Worm (Caenorhabditis elegans): Measurements from ENCODE around the gene Y17G9B.2.

The Y17G9B.2 gene

ce11 chrIV:4810377-4810984 lies 46.5 kb downstream of the Y17G9B.2 start, which contains the start of gene eif-1.A:
TSS of gene eif-1.A (plus strand) at chrIV:4810934.
- no peak for TF ChIP-seq unc-62 (GFP tag; optimal IDR thresholded peaks at IDR 0.05)

ce11 chrIV:4811863-4812262 lies 47.9 kb downstream of the Y17G9B.2 start, which contains the start of gene srw-95:
TSS of gene srw-95 (plus strand) at chrIV:4812075.
- TF ChIP-seq unc-62 (GFP tag; optimal IDR thresholded peaks at IDR 0.05): no peak

- TF ChIP-seq unc-62 (GFP tag; optimal IDR thresholded peaks at IDR 0.05): no peak
Observed at ce11 chrIV:4814185-4814584, 50.2 kb downstream of the Y17G9B.2 start, which contains the start of gene srw-94. TSS of gene srw-94 (plus strand) at chrIV:4814485.

All from whole organism, dauer.